Worm (Caenorhabditis elegans) whole organism, midembryonic: Measurements from ENCODE around the gene srh-125.
A peak's percentile ranks its signal among the peaks of the same experiment; 100 is the strongest.

ENCODE experiments used
- T22C8.4 ChIP-seq: fragments of 200-800 bp; sonication (Bioruptor generic); IDR thresholded peaks from 2 replicates; pipeline ENCODE4 v1.3.6; 2022; ENCODE audit warnings: missing genetic modification characterization, missing compliant biosample characterization
- cog-1 ChIP-seq: sonication (generic microtip); optimal IDR thresholded peaks from 2 replicates; lab custom pipeline; 2016; ENCODE audit warnings: missing genetic modification characterization, missing compliant biosample characterization
- flt-1 ChIP-seq: fragments of 200-800 bp; sonication (Bioruptor generic); IDR thresholded peaks from 2 replicates; pipeline ENCODE4 v1.3.6; 2022; ENCODE audit warnings: missing genetic modification characterization, missing compliant biosample characterization
- klf-2 ChIP-seq: fragments of 200-800 bp; sonication (Bioruptor generic); conservative IDR thresholded peaks from 2 replicates; pipeline ENCODE4 v1.3.6; 2022; ENCODE audit warnings: missing genetic modification reagents, missing genetic modification characterization, missing compliant biosample characterization
- med-1 ChIP-seq: sonication (generic microtip); optimal IDR thresholded peaks from 2 replicates; lab custom pipeline; 2017; ENCODE audit warnings: missing genetic modification characterization, mild to moderate bottlenecking, missing compliant biosample characterization, antibody characterized with exemption, missing genetic modification reagents; ENCODE audit not compliant: insufficient read depth
- ref-1 ChIP-seq: fragments of 200-800 bp; sonication (Bioruptor generic); conservative IDR thresholded peaks from 2 replicates; pipeline ENCODE4 v1.3.6; 2022; ENCODE audit warnings: missing genetic modification reagents, missing genetic modification characterization, missing compliant biosample characterization
- tab-1 ChIP-seq: fragments of 200-800 bp; sonication (Bioruptor generic); IDR thresholded peaks from 2 replicates; pipeline ENCODE4 v1.3.6; 2022; ENCODE audit warnings: missing genetic modification characterization, missing compliant biosample characterization
- ztf-23 ChIP-seq: fragments of 200-800 bp; sonication (Bioruptor generic); IDR thresholded peaks from 2 replicates; pipeline ENCODE4 v1.3.6; 2022; ENCODE audit warnings: missing genetic modification reagents, missing genetic modification characterization, missing compliant biosample characterization
- ztf-29 ChIP-seq: fragments of 200-800 bp; sonication (Bioruptor generic); IDR thresholded peaks from 2 replicates; pipeline ENCODE4 v1.3.6; 2022; ENCODE audit warnings: missing genetic modification reagents, missing genetic modification characterization, missing compliant biosample characterization

The srh-125 gene

DNA sequence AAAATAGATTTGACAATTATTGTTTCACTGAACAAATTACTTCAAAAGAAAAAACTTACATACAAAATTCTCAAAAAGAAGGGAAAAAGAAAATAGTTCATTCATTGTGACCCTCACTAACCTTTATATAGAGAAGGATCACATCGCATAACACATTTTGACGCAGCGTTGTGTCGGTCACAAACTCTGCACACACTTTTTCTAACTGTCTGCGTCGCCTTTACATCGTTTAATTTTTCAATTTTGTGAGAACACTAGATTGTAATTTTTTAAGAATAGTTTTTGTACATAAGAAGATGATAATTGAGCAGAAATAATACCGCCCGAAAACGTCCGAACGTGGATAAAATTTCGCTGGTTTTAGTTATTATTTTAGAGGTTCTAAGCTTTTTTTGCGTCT lies 4.3 kb upstream of the srh-125 start, which contains the start of gene C18B10.6:
Gene C18B10.6, minus strand, starts transcription at position 101 of the 400 bp plus-strand sequence.
- TF ChIP-seq ref-1 (GFP tag; lab: Robert Waterston, UW) (no peak), flt-1 (GFP tag; lab: Robert Waterston, UW) (no peak), tab-1 (GFP tag; lab: Robert Waterston, UW) (no peak), med-1 (GFP tag; lab: Kevin White, UChicago) (no peak), klf-2 (GFP tag; lab: Robert Waterston, UW) (no peak), ztf-23 (no peak), ztf-29 (GFP tag; lab: Robert Waterston, UW) (no peak), T22C8.4 (no peak)

DNA sequence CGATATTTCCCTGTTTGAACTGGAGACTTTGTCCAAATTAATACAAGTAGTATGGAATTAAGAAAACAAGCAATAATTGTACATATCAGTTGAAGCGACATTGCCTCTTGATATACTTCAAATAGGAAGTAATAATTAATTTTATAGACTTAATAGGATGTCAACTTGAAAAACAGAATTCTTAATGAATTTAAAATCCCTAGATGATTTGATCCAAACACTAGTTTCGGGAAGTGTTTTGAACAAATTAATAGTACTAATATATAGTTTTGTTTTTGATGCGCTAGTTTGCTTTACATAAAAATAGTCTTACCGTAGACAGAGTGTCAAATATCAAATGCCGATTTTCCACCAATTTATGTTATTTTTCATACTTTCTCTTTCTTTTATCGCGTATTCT lies 1.7 kb upstream of the srh-125 start, which contains the start of gene str-190:
Gene str-190, minus strand, starts transcription at position 101 of the 400 bp plus-strand sequence.
- TF ChIP-seq T22C8.4 (no peak), klf-2 (GFP tag; lab: Robert Waterston, UW) (no peak), cog-1 (tag; lab: Kevin White, UChicago) (no peak), flt-1 (GFP tag; lab: Robert Waterston, UW) (no peak), tab-1 (GFP tag; lab: Robert Waterston, UW) (no peak), ref-1 (GFP tag; lab: Robert Waterston, UW) (no peak), med-1 (GFP tag; lab: Kevin White, UChicago) (no peak), ztf-23 (no peak), ztf-29 (GFP tag; lab: Robert Waterston, UW) (no peak)

DNA sequence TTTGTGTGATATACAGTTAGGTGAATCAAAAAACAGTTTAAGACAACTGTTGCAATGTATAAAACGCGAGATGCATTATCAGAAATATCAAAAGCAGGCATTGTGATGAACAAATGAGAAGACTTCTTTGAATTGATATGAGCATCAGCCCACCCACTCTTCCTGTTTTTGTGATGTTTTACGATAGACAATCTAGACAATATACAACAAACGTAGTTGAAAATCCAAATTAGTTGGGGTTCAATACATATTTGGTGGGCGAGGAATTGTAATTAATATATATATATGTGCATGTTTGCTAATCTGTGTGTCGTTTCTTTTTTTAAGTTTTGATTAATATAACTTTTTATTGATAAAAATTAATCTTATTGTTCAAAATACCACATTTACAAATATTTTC lies 3.9 kb downstream of the srh-125 start, which contains the start of gene str-28:
Gene str-28, minus strand, starts transcription at position 101 of the 400 bp plus-strand sequence.
- no peak for TF ChIP-seq cog-1 (tag; lab: Kevin White, UChicago)

DNA sequence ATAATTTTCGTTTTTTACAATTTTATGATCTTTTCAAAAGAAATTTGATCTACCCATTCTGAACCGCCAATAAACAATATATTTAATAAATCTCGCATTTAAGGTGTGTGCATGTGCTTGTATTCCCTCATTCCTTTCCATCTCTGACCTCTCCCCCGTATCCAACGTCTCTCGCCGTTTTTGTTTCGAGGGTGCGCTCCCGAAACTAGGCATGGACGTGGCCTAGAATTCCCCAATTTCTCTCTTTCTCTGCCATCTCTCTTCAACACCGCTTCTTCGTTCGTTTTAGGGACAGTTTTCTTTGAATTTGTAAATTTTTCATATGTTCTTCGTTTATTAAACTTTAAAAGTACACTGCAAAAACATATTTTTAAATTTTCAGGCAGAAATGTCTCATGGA lies 11.2 kb downstream of the srh-125 start, which contains the start of gene F25E5.1:
Gene F25E5.1, plus strand, starts transcription at position 376 of the 400 bp plus-strand sequence.
- TF ChIP-seq ztf-23, result 0 out of 2 replicates have a peak, but pooled peaks have one; percentile 57
- no peak for TF ChIP-seq flt-1 (GFP tag; lab: Robert Waterston, UW)
- TF ChIP-seq cog-1 (tag; lab: Kevin White, UChicago), result peak; percentile 27

DNA sequence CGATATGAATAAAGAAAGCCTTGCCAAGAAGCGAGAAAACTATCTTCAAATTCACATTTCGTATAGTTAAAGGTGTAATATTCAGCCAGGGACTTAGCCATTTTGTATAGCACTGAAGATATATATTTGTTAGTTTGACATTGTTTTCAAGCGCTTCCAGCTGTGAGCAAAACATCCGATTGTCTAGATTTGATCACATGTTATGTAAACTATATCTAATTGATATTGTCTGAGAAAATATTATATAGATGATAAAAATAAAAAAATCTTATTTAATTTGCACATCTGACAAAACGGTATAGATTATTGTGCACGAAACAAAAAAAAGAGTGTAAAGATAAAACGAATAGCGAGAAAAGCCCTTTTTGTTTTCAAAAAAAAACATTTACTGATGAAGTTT lies 12.0 kb downstream of the srh-125 start, which contains the start of gene srh-89:
Gene srh-89, minus strand, starts transcription at position 101 of the 400 bp plus-strand sequence.
- no peak for TF ChIP-seq T22C8.4
- TF ChIP-seq ztf-29 (GFP tag; lab: Robert Waterston, UW), result no peak
- no peak for TF ChIP-seq klf-2 (GFP tag; lab: Robert Waterston, UW)
- TF ChIP-seq cog-1 (tag; lab: Kevin White, UChicago), result no peak
- no peak for TF ChIP-seq ztf-23
- no peak for TF ChIP-seq flt-1 (GFP tag; lab: Robert Waterston, UW)
- no peak for TF ChIP-seq tab-1 (GFP tag; lab: Robert Waterston, UW)
- no peak for TF ChIP-seq med-1 (GFP tag; lab: Kevin White, UChicago)
- TF ChIP-seq ref-1 (GFP tag; lab: Robert Waterston, UW), result no peak

DNA sequence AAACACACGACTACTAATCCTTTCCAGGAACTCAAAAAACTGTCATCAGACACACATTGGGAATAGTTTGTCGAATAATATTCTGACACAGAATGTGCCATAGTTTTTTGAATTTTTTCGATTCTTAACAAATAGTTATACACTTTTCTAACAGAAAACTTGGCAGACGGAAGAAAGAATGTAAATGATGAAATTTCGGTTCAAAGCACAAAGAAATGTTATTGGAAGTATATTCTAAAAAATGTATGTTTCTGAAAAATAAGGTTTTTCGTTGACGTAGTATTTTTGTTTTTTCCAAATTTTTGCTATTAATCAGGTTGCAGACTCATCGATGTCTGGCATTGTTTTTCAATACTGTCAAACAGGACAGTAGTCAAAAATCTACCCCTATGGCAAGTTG lies 15.8 kb downstream of the srh-125 start, which contains the start of gene srh-92:
Gene srh-92, minus strand, starts transcription at position 101 of the 400 bp plus-strand sequence.
- no peak for TF ChIP-seq med-1 (GFP tag; lab: Kevin White, UChicago)

DNA sequence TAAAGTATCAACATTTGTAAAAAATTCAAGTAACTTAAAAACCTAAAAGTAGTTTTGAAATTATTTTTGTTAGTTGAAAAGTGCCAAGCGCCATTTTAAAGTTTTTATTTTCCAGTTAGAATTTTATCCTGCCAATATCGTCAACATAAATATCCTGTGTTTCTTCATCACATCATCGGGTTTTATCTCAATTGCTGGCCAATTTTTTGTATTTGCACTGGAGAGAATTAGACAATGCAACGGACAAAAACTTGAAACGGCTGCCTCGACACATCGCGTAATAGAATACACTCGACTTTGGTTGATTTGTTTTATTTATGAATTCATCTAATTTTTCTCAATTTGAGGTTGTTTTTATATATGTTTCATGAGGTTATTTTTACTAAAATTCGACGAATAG lies 21.7 kb downstream of the srh-125 start, which contains the start of gene F25E5.2:
Gene F25E5.2, plus strand, starts transcription at position 301 of the 400 bp plus-strand sequence.
- TF ChIP-seq flt-1 (GFP tag; lab: Robert Waterston, UW), result no peak
- TF ChIP-seq klf-2 (GFP tag; lab: Robert Waterston, UW), result no peak
- TF ChIP-seq cog-1 (tag; lab: Kevin White, UChicago), result no peak
- no peak for TF ChIP-seq T22C8.4
- no peak for TF ChIP-seq ref-1 (GFP tag; lab: Robert Waterston, UW)
- no peak for TF ChIP-seq ztf-23
- no peak for TF ChIP-seq med-1 (GFP tag; lab: Kevin White, UChicago)
- no peak for TF ChIP-seq tab-1 (GFP tag; lab: Robert Waterston, UW)
- no peak for TF ChIP-seq ztf-29 (GFP tag; lab: Robert Waterston, UW)

DNA sequence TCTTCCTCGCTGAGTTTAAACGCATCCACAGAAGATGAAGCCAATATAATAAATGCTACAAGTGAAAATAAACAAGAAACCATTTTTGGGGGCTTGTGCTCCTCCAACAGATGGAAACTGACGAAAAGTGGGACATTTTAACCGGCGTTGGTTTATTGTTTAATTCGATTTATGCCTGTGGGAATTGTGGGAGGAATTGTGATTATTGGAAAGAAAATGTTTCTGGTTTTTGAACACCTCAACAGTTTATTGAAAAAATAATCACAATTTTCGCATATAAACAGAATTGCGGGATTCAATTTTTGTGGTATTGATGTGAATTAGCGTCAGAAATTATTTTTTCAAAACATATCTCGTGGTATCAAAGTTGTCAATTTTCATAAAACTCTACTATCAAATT lies 22.4 kb downstream of the srh-125 start, which contains the start of gene try-8:
Gene try-8, minus strand, starts transcription at position 101 of the 400 bp plus-strand sequence.
- no peak for TF ChIP-seq med-1 (GFP tag; lab: Kevin White, UChicago)
- TF ChIP-seq flt-1 (GFP tag; lab: Robert Waterston, UW), result no peak
- no peak for TF ChIP-seq T22C8.4
- TF ChIP-seq tab-1 (GFP tag; lab: Robert Waterston, UW), result no peak
- TF ChIP-seq ref-1 (GFP tag; lab: Robert Waterston, UW), result no peak
- TF ChIP-seq klf-2 (GFP tag; lab: Robert Waterston, UW), result no peak
- TF ChIP-seq cog-1 (tag; lab: Kevin White, UChicago), result no peak
- TF ChIP-seq ztf-29 (GFP tag; lab: Robert Waterston, UW), result no peak
- no peak for TF ChIP-seq ztf-23

DNA sequence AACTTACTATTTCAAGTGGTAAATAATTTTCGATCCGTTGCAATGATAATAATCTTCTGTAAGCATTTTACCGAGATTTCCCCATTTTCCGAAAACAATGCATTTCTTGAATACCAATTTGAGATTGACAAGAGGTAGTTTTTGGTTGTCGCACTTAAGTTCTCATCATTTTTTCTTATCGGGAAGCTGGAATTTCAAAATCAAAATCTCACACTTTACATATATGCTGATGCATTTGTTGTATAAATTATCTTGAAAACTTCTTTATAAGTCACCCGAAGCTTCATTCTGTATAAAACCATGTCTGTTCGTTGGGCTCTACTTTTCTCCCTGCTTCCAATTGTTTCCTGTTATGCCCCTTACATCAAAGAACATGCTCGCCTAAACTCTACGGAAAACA lies 25.2 kb downstream of the srh-125 start, which contains the start of gene try-11:
Gene try-11, plus strand, starts transcription at position 301 of the 400 bp plus-strand sequence.
- TF ChIP-seq med-1 (GFP tag; lab: Kevin White, UChicago) (no peak), ztf-23 (no peak)

DNA sequence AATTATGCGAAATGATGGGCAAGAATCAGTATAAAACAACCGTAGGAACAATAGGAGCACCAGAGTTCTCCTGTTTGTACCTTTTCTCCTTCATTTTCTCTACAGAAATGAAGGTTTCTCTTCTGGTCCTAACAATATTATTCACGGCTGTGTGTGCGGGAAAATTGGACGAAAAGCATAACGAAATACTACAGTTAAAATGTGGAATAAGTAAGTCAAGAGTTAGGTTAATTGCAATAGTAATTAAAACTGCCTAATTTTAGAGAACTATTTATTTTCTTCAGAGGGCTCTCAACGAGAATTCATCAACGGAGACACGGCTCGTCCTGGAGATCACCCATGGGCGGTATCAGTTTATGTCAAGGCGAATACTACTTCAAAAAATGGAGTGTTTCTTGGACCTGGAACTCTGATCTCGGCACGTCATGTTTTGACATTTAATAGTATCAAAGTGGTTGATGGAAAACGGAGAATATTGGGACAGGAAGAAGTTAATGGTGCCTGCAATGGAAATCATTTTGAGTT lies 27.3 kb downstream of the srh-125 start, which contains the start of gene try-12:
Gene try-12, plus strand, starts transcription at position 51 of the 525 bp plus-strand sequence.
- TF ChIP-seq tab-1 (GFP tag; lab: Robert Waterston, UW) (no peak), ztf-23 (no peak), cog-1 (tag; lab: Kevin White, UChicago) (no peak)
